Fruit fly (Drosophila melanogaster): ENCODE results near the gene CG2493.

DNA sequence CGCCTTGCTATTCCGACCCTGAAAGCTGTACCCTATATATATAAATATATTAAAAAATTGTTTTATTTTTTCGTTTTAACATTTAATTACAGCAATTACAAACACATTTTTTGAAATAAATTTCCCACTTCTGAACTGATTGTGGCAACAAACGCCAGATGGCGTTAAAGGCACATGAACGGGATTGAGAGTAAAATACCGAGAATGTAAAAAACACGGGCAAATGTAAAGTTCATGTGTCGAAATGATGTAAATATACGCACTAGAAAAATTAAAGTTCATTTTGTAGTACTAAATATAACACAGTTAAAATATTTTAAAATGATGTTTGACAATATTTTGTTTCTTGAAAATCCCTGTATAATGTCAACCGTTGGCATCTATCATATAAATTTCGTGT, 1.1 kb upstream of the CG2493 start:
- TF ChIP-seq psq (optimal IDR thresholded peaks at IDR 0.05), result no peak
- TF ChIP-seq Sin3A (optimal IDR thresholded peaks at IDR 0.05), result no peak
- TF ChIP-seq insv (optimal IDR thresholded peaks at IDR 0.05), result no peak
- no peak for TF ChIP-seq h (optimal IDR thresholded peaks at IDR 0.05)
- TF ChIP-seq Myc (optimal IDR thresholded peaks at IDR 0.05), result no peak
- TF ChIP-seq ttk (optimal IDR thresholded peaks at IDR 0.05), result no peak
